Worm (Caenorhabditis elegans) whole organism, mixed stage, embryonic: ENCODE measurements around the gene puf-7.

Experiments
- blmp-1 ChIP-seq: fragments of 150-350 bp; optimal IDR thresholded peaks from 2 replicates; lab custom pipeline; 2014; ENCODE audit warnings: missing biosample characterization, missing genetic modification characterization
- ceh-43 ChIP-seq: fragments of 200-800 bp; sonication (Bioruptor generic); optimal IDR thresholded peaks from 2 replicates; lab custom pipeline; 2018; ENCODE audit warnings: mild to moderate bottlenecking, missing genetic modification characterization, moderate library complexity, missing compliant biosample characterization
- ceh-83 ChIP-seq: fragments of 200-800 bp; sonication (Bioruptor generic); optimal IDR thresholded peaks from 2 replicates; lab custom pipeline; 2018; ENCODE audit warnings: mild to moderate bottlenecking, missing genetic modification characterization, missing compliant biosample characterization
- ces-1 ChIP-seq: fragments of 150-350 bp; optimal IDR thresholded peaks from 2 replicates; lab custom pipeline; 2014; ENCODE audit warnings: missing biosample characterization, missing genetic modification reagents, missing genetic modification characterization
- elt-1 ChIP-seq: sonication (generic microtip); optimal IDR thresholded peaks from 2 replicates; lab custom pipeline; 2017; ENCODE audit warnings: missing genetic modification characterization, mild to moderate bottlenecking, missing compliant biosample characterization, antibody characterized with exemption, moderate library complexity, borderline replicate concordance; ENCODE audit not compliant: insufficient read depth
- elt-3 ChIP-seq: fragments of 150-350 bp; optimal IDR thresholded peaks from 2 replicates; lab custom pipeline; 2014; ENCODE audit warnings: missing biosample characterization, missing genetic modification characterization
- flh-1 ChIP-seq: fragments of 200-800 bp; sonication (Bioruptor generic); optimal IDR thresholded peaks from 2 replicates; lab custom pipeline; 2018; ENCODE audit warnings: mild to moderate bottlenecking, missing genetic modification characterization, moderate library complexity, missing compliant biosample characterization
- hlh-1 ChIP-seq: fragments of 150-350 bp; optimal IDR thresholded peaks from 2 replicates; lab custom pipeline; 2014; ENCODE audit warnings: missing biosample characterization, missing genetic modification reagents, missing genetic modification characterization
- lin-13 ChIP-seq: fragments of 150-350 bp; optimal IDR thresholded peaks from 2 replicates; lab custom pipeline; 2014; ENCODE audit warnings: missing biosample characterization, missing genetic modification characterization
- lin-32 ChIP-seq: fragments of 200-800 bp; sonication (Bioruptor generic); optimal IDR thresholded peaks from 2 replicates; lab custom pipeline; 2018; ENCODE audit warnings: mild to moderate bottlenecking, missing genetic modification characterization, missing compliant biosample characterization
- mab-5 ChIP-seq: fragments of 150-350 bp; optimal IDR thresholded peaks from 2 replicates; lab custom pipeline; 2014; ENCODE audit warnings: missing biosample characterization, missing genetic modification characterization
- mls-2 ChIP-seq: sonication (generic microtip); optimal IDR thresholded peaks from 2 replicates; lab custom pipeline; 2016; ENCODE audit warnings: mild to moderate bottlenecking, missing genetic modification characterization, moderate library complexity, missing compliant biosample characterization
- nhr-12 ChIP-seq: fragments of 150-350 bp; optimal IDR thresholded peaks from 2 replicates; lab custom pipeline; 2014; ENCODE audit warnings: missing biosample characterization, missing genetic modification characterization
- nhr-2 ChIP-seq: fragments of 150-350 bp; optimal IDR thresholded peaks from 2 replicates; lab custom pipeline; 2014; ENCODE audit warnings: missing biosample characterization, missing genetic modification characterization
- nhr-237 ChIP-seq: fragments of 150-350 bp; optimal IDR thresholded peaks from 2 replicates; lab custom pipeline; 2014; ENCODE audit warnings: missing biosample characterization, missing genetic modification characterization
- pha-4 ChIP-seq: fragments of 150-350 bp; optimal IDR thresholded peaks from 2 replicates; lab custom pipeline; 2018; ENCODE audit warnings: missing biosample characterization, missing genetic modification reagents, missing genetic modification characterization
- snpc-4 ChIP-seq: fragments of 150-350 bp; optimal IDR thresholded peaks from 2 replicates; lab custom pipeline; 2014; ENCODE audit warnings: missing biosample characterization, missing genetic modification characterization
- sptf-1 ChIP-seq: sonication (generic microtip); optimal IDR thresholded peaks from 2 replicates; lab custom pipeline; 2017; ENCODE audit warnings: mild to moderate bottlenecking, missing genetic modification characterization, moderate library complexity, missing compliant biosample characterization
- unc-120 ChIP-seq: sonication (generic microtip); optimal IDR thresholded peaks from 2 replicates; lab custom pipeline; 2017; ENCODE audit warnings: missing genetic modification characterization, missing compliant biosample characterization; ENCODE audit not compliant: poor library complexity, severe bottlenecking
- unc-62 ChIP-seq: fragments of 150-350 bp; optimal IDR thresholded peaks from 2 replicates; lab custom pipeline; 2014; ENCODE audit warnings: missing biosample characterization, missing genetic modification reagents, missing genetic modification characterization

puf-7 gene

ce11 chrIV:5535780-5536179, 49.3 kb downstream of the puf-7 start:
- TF ChIP-seq mab-5 (tag; lab: Kevin White, UChicago) (peak; percentile 78), hlh-1 (tag; lab: Kevin White, UChicago) (peak; percentile 11), blmp-1 (tag; lab: Kevin White, UChicago) (no peak), snpc-4 (tag; lab: Kevin White, UChicago) (no peak), mls-2 (tag; lab: Kevin White, UChicago) (peak; percentile 44), unc-120 (tag; lab: Kevin White, UChicago) (peak; percentile 24), unc-62 (GFP tag; lab: Kevin White, UChicago) (peak; percentile 95), ces-1 (GFP tag; lab: Kevin White, UChicago) (peak; percentile 47)
- TF ChIP-seq, all 35 proteins: peak for 6

ce11 chrIV:5537813-5538538, 51.5 kb downstream of the puf-7 start, which contains the start of the genes fem-1 and drp-1:
fem-1 (minus strand) TSS chrIV:5537962.
drp-1 (plus strand) TSS chrIV:5538488.
- peak; percentile 23 for TF ChIP-seq mls-2 (tag; lab: Kevin White, UChicago)
- TF ChIP-seq sptf-1 (tag; lab: Kevin White, UChicago), result peak; percentile 17
- no peak for TF ChIP-seq nhr-237
- peak; percentile 11 for TF ChIP-seq lin-13
- no peak for TF ChIP-seq elt-1 (tag; lab: Kevin White, UChicago)
- TF ChIP-seq elt-3 (tag; lab: Kevin White, UChicago), result no peak
- peak; percentile 16 for TF ChIP-seq pha-4
- no peak for TF ChIP-seq unc-120 (tag; lab: Kevin White, UChicago)
- no peak for TF ChIP-seq nhr-12 (tag; lab: Kevin White, UChicago)
- no peak for TF ChIP-seq flh-1
- TF ChIP-seq ceh-43 (GFP tag; lab: Kevin White, UChicago), result no peak
- no peak for TF ChIP-seq nhr-2
- TF ChIP-seq lin-32, result no peak
- TF ChIP-seq ceh-83, result no peak
- TF ChIP-seq blmp-1 (tag; lab: Kevin White, UChicago), result no peak
